Fruit fly (Drosophila melanogaster) whole organism, embryonic: Measurements from ENCODE around the gene Sec10.

Experiments used
- Antp ChIP-seq: fragments of 200-800 bp; sonication (Bioruptor generic); optimal IDR thresholded peaks from 3 replicates; lab custom pipeline; 2016; ENCODE audit warnings: missing biosample characterization, missing genetic modification characterization
- C15 ChIP-seq: fragments of 200-800 bp; sonication (Bioruptor generic); IDR thresholded peaks from 3 replicates; pipeline ENCODE4 v1.3.6; 2022; ENCODE audit warnings: missing biosample characterization, missing genetic modification characterization
- CG10366 ChIP-seq: fragments of 200-800 bp; sonication (Bioruptor generic); IDR thresholded peaks from 2 replicates; pipeline ENCODE4 v1.3.6; 2022; ENCODE audit warnings: missing biosample characterization, missing genetic modification characterization
- CG11504 ChIP-seq: fragments of 200-800 bp; sonication (Bioruptor generic); optimal IDR thresholded peaks from 3 replicates; lab custom pipeline; 2019; ENCODE audit warnings: missing biosample characterization, mild to moderate bottlenecking, missing genetic modification characterization, moderate library complexity
- CG12391 ChIP-seq: fragments of 200-800 bp; sonication (Bioruptor generic); optimal IDR thresholded peaks from 3 replicates; lab custom pipeline; 2018; ENCODE audit warnings: missing biosample characterization, mild to moderate bottlenecking, missing genetic modification characterization, moderate library complexity
- CG13287 ChIP-seq: fragments of 200-800 bp; sonication (Bioruptor generic); IDR thresholded peaks from 2 replicates; pipeline ENCODE4 v1.3.6; 2022; ENCODE audit warnings: missing biosample characterization, missing genetic modification characterization; ENCODE audit not compliant: partially characterized antibody
- CG15269 ChIP-seq: fragments of 200-800 bp; sonication (Bioruptor generic); optimal IDR thresholded peaks from 2 replicates; lab custom pipeline; 2018; ENCODE audit warnings: missing biosample characterization, mild to moderate bottlenecking, missing genetic modification characterization, moderate library complexity
- CG1603 ChIP-seq: fragments of 200-800 bp; sonication (Bioruptor generic); optimal IDR thresholded peaks from 2 replicates; lab custom pipeline; 2019; ENCODE audit warnings: missing biosample characterization, mild to moderate bottlenecking, missing genetic modification characterization, moderate library complexity
- CG1647 ChIP-seq: fragments of 200-800 bp; sonication (Bioruptor generic); optimal IDR thresholded peaks from 3 replicates; lab custom pipeline; 2016; ENCODE audit warnings: missing biosample characterization, missing genetic modification characterization
- CG2199 ChIP-seq: fragments of 200-800 bp; sonication (Bioruptor generic); IDR thresholded peaks from 3 replicates; pipeline ENCODE4 v1.3.6; 2022; ENCODE audit warnings: missing biosample characterization, missing genetic modification characterization
- CG2202 ChIP-seq: fragments of 200-800 bp; sonication (Bioruptor generic); optimal IDR thresholded peaks from 2 replicates; lab custom pipeline; 2018; ENCODE audit warnings: missing biosample characterization, mild to moderate bottlenecking, missing genetic modification characterization
- CG2678 ChIP-seq: fragments of 200-800 bp; sonication (Bioruptor generic); optimal IDR thresholded peaks from 3 replicates; lab custom pipeline; 2019; ENCODE audit warnings: missing biosample characterization, mild to moderate bottlenecking, missing genetic modification characterization, moderate library complexity
- CG2712 ChIP-seq: fragments of 200-800 bp; optimal IDR thresholded peaks from 3 replicates; lab custom pipeline; 2019; ENCODE audit warnings: missing biosample characterization, mild to moderate bottlenecking, missing genetic modification characterization, moderate library complexity
- CG31224 ChIP-seq: fragments of 200-800 bp; sonication (Bioruptor generic); IDR thresholded peaks from 2 replicates; pipeline ENCODE4 v1.3.6; 2022; ENCODE audit warnings: missing biosample characterization, missing genetic modification characterization
- CG31441 ChIP-seq: fragments of 200-800 bp; sonication (Bioruptor generic); IDR thresholded peaks from 2 replicates; pipeline ENCODE4 v1.3.6; 2022; ENCODE audit warnings: missing biosample characterization, missing genetic modification characterization
- CG3847 ChIP-seq: fragments of 200-800 bp; sonication (Bioruptor generic); IDR thresholded peaks from 2 replicates; pipeline ENCODE4 v1.3.6; 2022; ENCODE audit warnings: missing biosample characterization, missing genetic modification characterization
- CG4820 ChIP-seq: fragments of 200-800 bp; sonication (Bioruptor generic); optimal IDR thresholded peaks from 3 replicates; lab custom pipeline; 2016; ENCODE audit warnings: missing biosample characterization, missing genetic modification characterization
- CG5953 ChIP-seq: fragments of 200-800 bp; sonication (Bioruptor generic); IDR thresholded peaks from 2 replicates; pipeline ENCODE4 v1.3.6; 2022; ENCODE audit warnings: missing biosample characterization, missing genetic modification characterization
- CG7839 ChIP-seq: fragments of 200-800 bp; sonication (Bioruptor generic); optimal IDR thresholded peaks from 3 replicates; lab custom pipeline; 2018; ENCODE audit warnings: missing biosample characterization, mild to moderate bottlenecking, missing genetic modification characterization, moderate library complexity
- CG8281 ChIP-seq: fragments of 200-800 bp; sonication (Bioruptor generic); optimal IDR thresholded peaks from 2 replicates; lab custom pipeline; 2018; ENCODE audit warnings: missing biosample characterization, mild to moderate bottlenecking, missing genetic modification characterization, moderate library complexity
- CG8290 ChIP-seq, 3 experiments: fragments of 200-800 bp; sonication (Bioruptor generic); optimal IDR thresholded peaks; 2 replicates each; lab custom pipeline; 2016 to 2019; ENCODE audit warnings: missing biosample characterization in 3 of 3, missing genetic modification characterization in 3 of 3, mild to moderate bottlenecking in 2 of 3, moderate library complexity in 1 of 3
- Dad ChIP-seq: fragments of 200-800 bp; sonication (Bioruptor generic); optimal IDR thresholded peaks from 3 replicates; lab custom pipeline; 2016; ENCODE audit warnings: missing biosample characterization, missing genetic modification characterization
- Dll ChIP-seq: fragments of 200-800 bp; sonication (Bioruptor generic); IDR thresholded peaks from 4 replicates; pipeline ENCODE4 v1.3.6; 2022; ENCODE audit warnings: missing biosample characterization, missing genetic modification characterization; ENCODE audit not compliant: partially characterized antibody
- Doc3 ChIP-seq: fragments of 200-800 bp; sonication (Bioruptor generic); IDR thresholded peaks from 3 replicates; pipeline ENCODE4 v1.3.6; 2022; ENCODE audit warnings: missing biosample characterization, missing genetic modification characterization; ENCODE audit not compliant: partially characterized antibody
- Ets65A ChIP-seq: fragments of 200-800 bp; sonication (Bioruptor generic); peaks from one replicate; lab custom pipeline; 2016; ENCODE audit warnings: missing biosample characterization, missing genetic modification characterization
- HLH3B ChIP-seq: fragments of 200-800 bp; sonication (Bioruptor generic); IDR thresholded peaks from 2 replicates; pipeline ENCODE4 v1.3.6; 2022; ENCODE audit warnings: missing biosample characterization, missing genetic modification characterization
- HmgD ChIP-seq: fragments of 200-800 bp; sonication (Bioruptor generic); optimal IDR thresholded peaks from 3 replicates; lab custom pipeline; 2016; ENCODE audit warnings: missing biosample characterization, missing genetic modification characterization
- Hr51 ChIP-seq, 2 experiments: fragments of 200-800 bp; sonication (Bioruptor generic); optimal IDR thresholded peaks; 2 replicates in 1 of 2; 3 replicates in 1 of 2; lab custom pipeline; 2016 to 2018; ENCODE audit warnings: missing biosample characterization in 2 of 2, missing genetic modification characterization in 2 of 2, mild to moderate bottlenecking in 1 of 2, moderate library complexity in 1 of 2
- Jarid2 ChIP-seq: fragments of 200-800 bp; sonication (Bioruptor generic); optimal IDR thresholded peaks from 3 replicates; lab custom pipeline; 2017; ENCODE audit warnings: mild to moderate bottlenecking, missing biosample characterization, missing genetic modification reagents, missing genetic modification characterization
- Lpt ChIP-seq: fragments of >200 bp; optimal IDR thresholded peaks from 2 replicates; lab custom pipeline; 2018; ENCODE audit warnings: missing biosample characterization, missing genetic modification characterization
- Mrtf ChIP-seq: fragments of 200-800 bp; sonication (Bioruptor generic); IDR thresholded peaks from 3 replicates; pipeline ENCODE4 v1.3.6; 2022; ENCODE audit warnings: missing biosample characterization, missing genetic modification characterization
- Opbp ChIP-seq: fragments of 200-800 bp; sonication (Bioruptor generic); IDR thresholded peaks from 3 replicates; pipeline ENCODE4 v1.3.6; 2022; ENCODE audit warnings: missing biosample characterization, missing genetic modification characterization; ENCODE audit not compliant: partially characterized antibody
- Six4 ChIP-seq: fragments of 200-800 bp; sonication (Bioruptor generic); optimal IDR thresholded peaks from 2 replicates; lab custom pipeline; 2016; ENCODE audit warnings: missing biosample characterization, missing genetic modification characterization
- Sox102F ChIP-seq: fragments of 200-800 bp; sonication (Bioruptor generic); optimal IDR thresholded peaks from 2 replicates; lab custom pipeline; 2018; ENCODE audit warnings: missing biosample characterization, mild to moderate bottlenecking, missing genetic modification characterization, moderate library complexity
- aop ChIP-seq: fragments of 200-800 bp; sonication (Bioruptor generic); IDR thresholded peaks from 2 replicates; pipeline ENCODE4 v1.3.6; 2022; ENCODE audit warnings: missing biosample characterization, missing genetic modification characterization
- btn ChIP-seq: fragments of 200-800 bp; sonication (Bioruptor generic); optimal IDR thresholded peaks from 2 replicates; lab custom pipeline; 2016; ENCODE audit warnings: missing biosample characterization, missing genetic modification characterization
- cad ChIP-seq: fragments of >200 bp; optimal IDR thresholded peaks from 2 replicates; lab custom pipeline; 2017; ENCODE audit warnings: missing biosample characterization, missing genetic modification characterization
- cas ChIP-seq: fragments of 200-800 bp; sonication (Bioruptor generic); IDR thresholded peaks from 2 replicates; pipeline ENCODE4 v1.3.6; 2022; ENCODE audit warnings: missing biosample characterization, missing genetic modification characterization
- crp ChIP-seq, 2 experiments: fragments of 200-800 bp; sonication (Bioruptor generic); optimal IDR thresholded peaks; 2 replicates in 1 of 2; 3 replicates in 1 of 2; lab custom pipeline; 2017; ENCODE audit warnings: missing biosample characterization in 2 of 2, missing genetic modification characterization in 2 of 2, mild to moderate bottlenecking in 1 of 2, moderate library complexity in 1 of 2
- en ChIP-seq: fragments of 200-800 bp; sonication (Bioruptor generic); optimal IDR thresholded peaks from 2 replicates; lab custom pipeline; 2016; ENCODE audit warnings: missing biosample characterization, missing genetic modification characterization
- her ChIP-seq: fragments of 200-800 bp; sonication (Bioruptor generic); optimal IDR thresholded peaks from 2 replicates; lab custom pipeline; 2016; ENCODE audit warnings: missing biosample characterization, missing genetic modification characterization
- hth ChIP-seq: fragments of >200 bp; optimal IDR thresholded peaks from 2 replicates; lab custom pipeline; 2017; ENCODE audit warnings: inconsistent platforms
- jigr1 ChIP-seq: fragments of 200-800 bp; sonication (Bioruptor generic); IDR thresholded peaks from 3 replicates; pipeline ENCODE4 v1.3.6; 2022; ENCODE audit warnings: missing biosample characterization, missing genetic modification characterization
- psq ChIP-seq: fragments of 200-800 bp; sonication (Bioruptor generic); optimal IDR thresholded peaks from 2 replicates; lab custom pipeline; 2017; ENCODE audit warnings: missing biosample characterization, missing genetic modification characterization
- salm ChIP-seq: fragments of 200-800 bp; sonication (Bioruptor generic); optimal IDR thresholded peaks from 2 replicates; lab custom pipeline; 2018; ENCODE audit warnings: missing biosample characterization, mild to moderate bottlenecking, missing genetic modification characterization
- so ChIP-seq: fragments of 200-800 bp; sonication (Bioruptor generic); IDR thresholded peaks from 3 replicates; pipeline ENCODE4 v1.3.6; 2022; ENCODE audit warnings: missing biosample characterization, missing genetic modification characterization
- tup ChIP-seq: fragments of 200-800 bp; sonication (Bioruptor generic); optimal IDR thresholded peaks from 2 replicates; lab custom pipeline; 2016; ENCODE audit warnings: missing biosample characterization, mild to moderate bottlenecking, missing genetic modification characterization, moderate library complexity
- unpg ChIP-seq: fragments of 200-800 bp; sonication (Bioruptor generic); optimal IDR thresholded peaks from 3 replicates; lab custom pipeline; 2018; ENCODE audit warnings: missing biosample characterization, mild to moderate bottlenecking, missing genetic modification characterization, moderate library complexity
- zfh1 ChIP-seq: fragments of 200-800 bp; sonication (Bioruptor generic); IDR thresholded peaks from 3 replicates; pipeline ENCODE4 v1.3.6; 2022; ENCODE audit warnings: missing biosample characterization, missing genetic modification characterization

Gene Sec10

dm6 chr3R:24112320-24113069 is 22.1 kb upstream of the Sec10 start, which contains the start of gene CG13605 (continued):
- TF ChIP-seq CG1603 (tag; lab: Kevin White, UChicago) (peak; percentile 36), psq (GFP tag; lab: Kevin White, UChicago) (peak; percentile 23), CG8290 (GFP tag; optimal IDR thresholded peaks at IDR 0.05; lab: Kevin White, UChicago) (peak; percentile 70), CG8290 (tag; optimal IDR thresholded peaks at IDR 0.05; lab: Kevin White, UChicago) (peak; percentile 13 to 85), HmgD (no peak), HLH3B (peak; percentile 76), her (GFP tag; lab: Kevin White, UChicago) (peak; percentile 54), CG11504 (tag; lab: Kevin White, UChicago) (peak; percentile 81), btn (GFP tag; lab: Kevin White, UChicago) (no peak), en (GFP tag; lab: Kevin White, UChicago) (no peak), Doc3 (GFP tag; lab: Robert Waterston, UW) (no peak), Antp (GFP tag; lab: Kevin White, UChicago) (peak; percentile 59), CG2202 (tag; lab: Kevin White, UChicago) (peak; percentile 44), salm (tag; lab: Kevin White, UChicago) (peak; percentile 63), unpg (GFP tag; lab: Kevin White, UChicago) (peak; percentile 85), Dad (peak; percentile 14), CG13287 (GFP tag; lab: Robert Waterston, UW) (no peak), zfh1 (GFP tag; lab: Robert Waterston, UW) (peak; percentile 50; the same call in 1 of the 3 replicates), CG3847 (GFP tag; lab: Robert Waterston, UW) (peak; percentile 26; the same call in 1 of the 2 replicates), cas (GFP tag; lab: Robert Waterston, UW) (peak; percentile 74), CG12391 (tag; lab: Kevin White, UChicago) (peak; percentile 82), CG7839 (tag; lab: Kevin White, UChicago) (peak; percentile 82), Lpt (GFP tag; lab: Kevin White, UChicago) (no peak), CG5953 (no peak), Hr51 (GFP tag; optimal IDR thresholded peaks at IDR 0.05; lab: Kevin White, UChicago) (peak; percentile 29 to 79), CG31224 (GFP tag; lab: Robert Waterston, UW) (peak; percentile 66), CG2678 (peak; percentile 87), CG2199 (GFP tag; lab: Robert Waterston, UW) (0 out of 3 replicates have a peak, but pooled peaks have one; percentile 17), CG8281 (tag; lab: Kevin White, UChicago) (peak; percentile 27), CG31441 (GFP tag; lab: Robert Waterston, UW) (peak; percentile 85), Opbp (peak; percentile 64; the same call in 2 of the 3 replicates), hth (lab: Kevin White, UChicago) (no peak), Jarid2 (GFP tag; lab: Kevin White, UChicago) (peak; percentile 53), so (no peak), Six4 (GFP tag; lab: Kevin White, UChicago) (peak; percentile 52), CG15269 (tag; lab: Kevin White, UChicago) (peak; percentile 87), CG4820 (GFP tag; lab: Kevin White, UChicago) (peak; percentile 52), aop (peak; percentile 43; the same call in 1 of the 2 replicates), tup (GFP tag; lab: Kevin White, UChicago) (no peak), jigr1 (GFP tag; lab: Robert Waterston, UW) (no peak), Sox102F (GFP tag; lab: Kevin White, UChicago) (peak; percentile 82), CG1647 (GFP tag; lab: Kevin White, UChicago) (peak; percentile 16), Mrtf (GFP tag; lab: Robert Waterston, UW) (peak; percentile 61; the same call in 2 of the 3 replicates), cad (GFP tag; lab: Kevin White, UChicago) (no peak), Ets65A (GFP tag; lab: Kevin White, UChicago) (peak; percentile 94), CG10366 (GFP tag; lab: Robert Waterston, UW) (peak; percentile 65), crp (GFP tag; optimal IDR thresholded peaks at IDR 0.05; lab: Kevin White, UChicago) (no peak), Dll (GFP tag; lab: Robert Waterston, UW) (peak; percentile 51; the same call in 3 of the 4 replicates), CG2712 (tag; lab: Kevin White, UChicago) (peak; percentile 80), C15 (GFP tag; lab: Robert Waterston, UW) (peak; percentile 44; the same call in 1 of the 3 replicates)
